Worm (Caenorhabditis elegans) whole organism, L4 larva: ENCODE results near the gene srh-16.

Experiments
- F10B5.3 ChIP-seq: sonication (generic microtip); optimal IDR thresholded peaks from 2 replicates; lab custom pipeline; 2016; ENCODE audit warnings: mild to moderate bottlenecking, missing genetic modification characterization, missing compliant biosample characterization
- F44E2.7 ChIP-seq: fragments of 200-800 bp; sonication (Bioruptor generic); IDR thresholded peaks from 2 replicates; pipeline ENCODE4 v2.1.2; 2022; ENCODE audit warnings: missing genetic modification characterization, missing compliant biosample characterization
- T20F7.1 ChIP-seq: fragments of 200-800 bp; sonication (Bioruptor generic); optimal IDR thresholded peaks from 2 replicates; lab custom pipeline; 2018; ENCODE audit warnings: mild to moderate bottlenecking, missing genetic modification characterization, missing compliant biosample characterization
- Y105C5A.15 ChIP-seq: fragments of 200-800 bp; sonication (Bioruptor generic); IDR thresholded peaks from 2 replicates; pipeline ENCODE4 v1.3.6; 2022; ENCODE audit warnings: missing genetic modification characterization, missing compliant biosample characterization
- Y48G9A.11 ChIP-seq: fragments of 200-800 bp; sonication (Bioruptor generic); IDR thresholded peaks from 2 replicates; pipeline ENCODE4 v1.3.6; 2022; ENCODE audit warnings: missing genetic modification reagents, missing genetic modification characterization, missing compliant biosample characterization
- aha-1 ChIP-seq: fragments of 150-350 bp; peaks from one replicate; lab custom pipeline; 2014; ENCODE audit warnings: missing biosample characterization, missing genetic modification characterization
- ama-1 ChIP-seq: fragments of 150-350 bp; optimal IDR thresholded peaks from 2 replicates; lab custom pipeline; 2014; ENCODE audit warnings: inconsistent platforms, mixed read lengths
- ceh-28 ChIP-seq: fragments of 150-350 bp; optimal IDR thresholded peaks from 2 replicates; lab custom pipeline; 2014; ENCODE audit warnings: missing biosample characterization, missing genetic modification reagents, missing genetic modification characterization
- ces-1 ChIP-seq: fragments of 150-350 bp; sonication (generic microtip); optimal IDR thresholded peaks from 4 replicates; lab custom pipeline; 2014; ENCODE audit warnings: missing biosample characterization, missing genetic modification reagents, missing genetic modification characterization
- ctbp-1 ChIP-seq: fragments of 200-800 bp; sonication (Bioruptor generic); IDR thresholded peaks from 2 replicates; pipeline ENCODE4 v1.3.6; 2022; ENCODE audit warnings: missing genetic modification reagents, missing genetic modification characterization, missing compliant biosample characterization
- dmd-9 ChIP-seq: fragments of 200-800 bp; sonication (Bioruptor generic); IDR thresholded peaks from 2 replicates; pipeline ENCODE4 v1.3.6; 2022; ENCODE audit warnings: missing genetic modification reagents, missing genetic modification characterization, missing compliant biosample characterization
- duxl-1 ChIP-seq: sonication (generic microtip); optimal IDR thresholded peaks from 2 replicates; lab custom pipeline; 2016; ENCODE audit warnings: mild to moderate bottlenecking, missing genetic modification characterization, moderate library complexity, missing compliant biosample characterization; ENCODE audit not compliant: poor library complexity
- fkh-10 ChIP-seq: fragments of 150-350 bp; optimal IDR thresholded peaks from 2 replicates; lab custom pipeline; 2014; ENCODE audit warnings: missing biosample characterization, missing genetic modification reagents, missing genetic modification characterization
- hlh-30 ChIP-seq: sonication (generic microtip); optimal IDR thresholded peaks from 2 replicates; lab custom pipeline; 2017; ENCODE audit warnings: antibody characterized with exemption, mild to moderate bottlenecking, missing genetic modification characterization, missing compliant biosample characterization; ENCODE audit not compliant: insufficient read depth
- hmg-1.1 ChIP-seq: fragments of 200-800 bp; sonication (Bioruptor generic); IDR thresholded peaks from 2 replicates; pipeline ENCODE4 v1.3.6; 2022; ENCODE audit warnings: missing genetic modification reagents, missing genetic modification characterization, missing compliant biosample characterization
- lim-7 ChIP-seq: fragments of 200-800 bp; sonication (Bioruptor generic); IDR thresholded peaks from 2 replicates; pipeline ENCODE4 v1.3.6; 2022; ENCODE audit warnings: missing genetic modification characterization, missing compliant biosample characterization
- lin-38 ChIP-seq: fragments of 200-800 bp; sonication (Bioruptor generic); IDR thresholded peaks from 2 replicates; pipeline ENCODE4 v1.3.6; 2022; ENCODE audit warnings: missing genetic modification reagents, missing genetic modification characterization, missing compliant biosample characterization
- lin-39 ChIP-seq: fragments of 150-350 bp; optimal IDR thresholded peaks from 2 replicates; lab custom pipeline; 2014; ENCODE audit warnings: missing biosample characterization, missing genetic modification reagents, missing genetic modification characterization
- lsy-2 ChIP-seq, 2 experiments: fragments of 150-350 bp in 1 of 2; sonication (generic microtip) in 1 of 2; optimal IDR thresholded peaks; 2 replicates each; lab custom pipeline; 2014 to 2017; ENCODE audit warnings: missing biosample characterization in 2 of 2, missing genetic modification characterization in 2 of 2
- mdl-1 ChIP-seq, 2 experiments: fragments of 150-350 bp in 1 of 2; sonication (generic microtip) in 1 of 2; optimal IDR thresholded peaks; 2 replicates each; lab custom pipeline; 2014 to 2017; ENCODE audit warnings: missing biosample characterization in 2 of 2, missing genetic modification characterization in 2 of 2
- mes-2 ChIP-seq: sonication (generic microtip); optimal IDR thresholded peaks from 2 replicates; lab custom pipeline; 2016; ENCODE audit warnings: missing genotype, mild to moderate bottlenecking, missing genetic modification characterization, missing compliant biosample characterization; ENCODE audit not compliant: poor library complexity, severe bottlenecking
- mxl-2 ChIP-seq: fragments of 200-800 bp; sonication (Bioruptor generic); conservative IDR thresholded peaks from 2 replicates; pipeline ENCODE4 v1.3.6; 2022; ENCODE audit warnings: missing genetic modification reagents, missing genetic modification characterization, missing compliant biosample characterization
- nhr-41 ChIP-seq: fragments of 200-800 bp; sonication (Bioruptor generic); IDR thresholded peaks from 2 replicates; pipeline ENCODE4 v1.3.6; 2022; ENCODE audit warnings: missing genetic modification reagents, missing genetic modification characterization, missing compliant biosample characterization
- nhr-77 ChIP-seq: fragments of 150-350 bp; optimal IDR thresholded peaks from 2 replicates; lab custom pipeline; 2014; ENCODE audit warnings: missing biosample characterization, missing genetic modification characterization
- pha-4 ChIP-seq, 2 experiments: fragments of 150-350 bp in 1 of 2; fragments of 200-800 bp in 1 of 2; sonication (Bioruptor generic) in 1 of 2; IDR thresholded peaks in 1 of 2; optimal IDR thresholded peaks in 1 of 2; 2 replicates each; pipeline versions ENCODE4 v1.3.6 to Lab custom; 2014 to 2022; ENCODE audit warnings: missing genetic modification characterization in 2 of 2, missing genetic modification reagents in 2 of 2, missing biosample characterization in 1 of 2, missing compliant biosample characterization in 1 of 2
- rbr-2 ChIP-seq: sonication (generic microtip); optimal IDR thresholded peaks from 2 replicates; lab custom pipeline; 2016; ENCODE audit warnings: missing genotype, missing genetic modification characterization, missing compliant biosample characterization
- saeg-2 ChIP-seq: fragments of 200-800 bp; sonication (Bioruptor generic); IDR thresholded peaks from 2 replicates; pipeline ENCODE4 v1.3.6; 2022; ENCODE audit warnings: missing genetic modification reagents, missing genetic modification characterization, missing compliant biosample characterization
- skn-1 ChIP-seq: fragments of 150-350 bp; optimal IDR thresholded peaks from 2 replicates; lab custom pipeline; 2014; ENCODE audit warnings: missing biosample characterization, missing genetic modification characterization
- snpc-1.2 ChIP-seq: fragments of 200-800 bp; sonication (Bioruptor generic); IDR thresholded peaks from 2 replicates; pipeline ENCODE4 v1.3.6; 2022; ENCODE audit warnings: missing genetic modification reagents, missing genetic modification characterization, missing compliant biosample characterization
- snpc-4 ChIP-seq: fragments of 150-350 bp; optimal IDR thresholded peaks from 2 replicates; lab custom pipeline; 2014; ENCODE audit warnings: missing biosample characterization, missing genetic modification characterization
- spr-3 ChIP-seq: fragments of 200-800 bp; sonication (Bioruptor generic); optimal IDR thresholded peaks from 2 replicates; lab custom pipeline; 2018; ENCODE audit warnings: mild to moderate bottlenecking, missing genetic modification characterization, missing compliant biosample characterization
- unc-62 ChIP-seq, 3 experiments: fragments of 150-350 bp in 1 of 3; sonication (generic microtip); optimal IDR thresholded peaks in 2 of 3; peaks in 1 of 3; 1 replicate in 1 of 3; 2 replicates in 2 of 3; lab custom pipeline; 2014 to 2017; ENCODE audit warnings: missing biosample characterization in 3 of 3, missing genetic modification characterization in 3 of 3, missing genetic modification reagents in 3 of 3, missing genotype in 1 of 3
- vab-7 ChIP-seq: fragments of 200-800 bp; sonication (Bioruptor generic); IDR thresholded peaks from 2 replicates; pipeline ENCODE4 v1.3.6; 2022; ENCODE audit warnings: missing genetic modification reagents, missing genetic modification characterization, missing compliant biosample characterization
- zag-1 ChIP-seq: fragments of 150-350 bp; optimal IDR thresholded peaks from 2 replicates; lab custom pipeline; 2014; ENCODE audit warnings: missing biosample characterization, missing genetic modification characterization
- ztf-11 ChIP-seq: fragments of 150-350 bp; optimal IDR thresholded peaks from 2 replicates; lab custom pipeline; 2014; ENCODE audit warnings: missing biosample characterization, missing genetic modification characterization
- ztf-7 ChIP-seq: fragments of 150-350 bp; optimal IDR thresholded peaks from 2 replicates; lab custom pipeline; 2014; ENCODE audit warnings: missing biosample characterization, missing genetic modification characterization

Gene srh-16

DNA sequence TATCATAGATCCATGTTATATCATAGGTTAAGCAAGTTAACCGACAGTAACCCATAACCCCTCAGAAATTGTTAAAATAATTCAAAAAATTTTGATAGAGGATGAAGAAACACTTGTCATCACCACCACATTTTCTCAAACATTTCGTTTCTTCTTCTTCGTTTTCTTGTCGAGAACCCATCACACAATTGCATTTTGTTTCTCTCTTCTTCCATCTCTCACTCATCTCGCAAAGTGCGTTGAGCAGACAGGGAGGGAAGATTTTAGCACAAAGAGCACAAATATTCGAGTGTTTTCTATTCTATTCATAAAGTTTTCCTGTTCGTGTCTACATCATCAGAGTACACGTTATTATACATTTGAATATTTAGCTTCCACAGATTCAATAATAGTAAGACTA, 22.8 kb downstream of the srh-16 start:
- TF ChIP-seq Y105C5A.15 (GFP tag; lab: Robert Waterston, UW) (no peak), hlh-30 (tag; lab: Kevin White, UChicago) (no peak), ceh-28 (no peak), ama-1 (lab: Kevin White, UChicago) (no peak), mdl-1 (tag; optimal IDR thresholded peaks at IDR 0.05; lab: Kevin White, UChicago) (no peak), T20F7.1 (GFP tag; lab: Kevin White, UChicago) (no peak), snpc-1.2 (GFP tag; lab: Robert Waterston, UW) (no peak), ztf-11 (tag; lab: Kevin White, UChicago) (no peak), duxl-1 (tag; lab: Kevin White, UChicago) (no peak), fkh-10 (GFP tag; lab: Kevin White, UChicago) (peak; percentile 50), Y48G9A.11 (GFP tag; lab: Robert Waterston, UW) (no peak), lsy-2 (tag; optimal IDR thresholded peaks at IDR 0.05; lab: Kevin White, UChicago) (peak in 1 of 2 experiments; percentile 34), unc-62 (GFP tag; optimal IDR thresholded peaks at IDR 0.05 in 1 of 2; lab: Kevin White, UChicago) (peak in 1 of 2 experiments; percentile 20), unc-62 (tag; optimal IDR thresholded peaks at IDR 0.05; lab: Kevin White, UChicago) (no peak), ces-1 (GFP tag; lab: Kevin White, UChicago) (peak; percentile 18), pha-4 (GFP tag; IDR thresholded peaks at IDR 0.05; lab: Robert Waterston, UW) (no peak), pha-4 (tag; optimal IDR thresholded peaks at IDR 0.05; lab: Kevin White, UChicago) (no peak), mes-2 (no peak), dmd-9 (GFP tag; lab: Robert Waterston, UW) (no peak), saeg-2 (GFP tag; lab: Robert Waterston, UW) (no peak), zag-1 (tag; lab: Kevin White, UChicago) (no peak), nhr-41 (GFP tag; lab: Robert Waterston, UW) (no peak), F44E2.7 (no peak), vab-7 (GFP tag; lab: Robert Waterston, UW) (no peak), rbr-2 (tag; lab: Kevin White, UChicago) (no peak), hmg-1.1 (no peak), spr-3 (GFP tag; lab: Kevin White, UChicago) (no peak), mxl-2 (GFP tag; lab: Robert Waterston, UW) (no peak), nhr-77 (tag; lab: Kevin White, UChicago) (no peak), lin-38 (GFP tag; lab: Robert Waterston, UW) (0 out of 2 replicates have a peak, but pooled peaks have one; percentile 23), ctbp-1 (no peak), lim-7 (GFP tag; lab: Robert Waterston, UW) (no peak), skn-1 (tag; lab: Kevin White, UChicago) (no peak)

- peak in 1 of 2 experiments; percentile 98 for TF ChIP-seq unc-62 (GFP tag; optimal IDR thresholded peaks at IDR 0.05 in 1 of 2; lab: Kevin White, UChicago)
- no peak for TF ChIP-seq unc-62 (tag; optimal IDR thresholded peaks at IDR 0.05; lab: Kevin White, UChicago)
- no peak for TF ChIP-seq F10B5.3 (tag; lab: Kevin White, UChicago)
- no peak for TF ChIP-seq lin-39 (tag; lab: Kevin White, UChicago)
- no peak for TF ChIP-seq ztf-7
- peak; percentile 49 for TF ChIP-seq aha-1
Measured at ce11 chrV:12316076-12316475, 24.4 kb downstream of the srh-16 start.

DNA sequence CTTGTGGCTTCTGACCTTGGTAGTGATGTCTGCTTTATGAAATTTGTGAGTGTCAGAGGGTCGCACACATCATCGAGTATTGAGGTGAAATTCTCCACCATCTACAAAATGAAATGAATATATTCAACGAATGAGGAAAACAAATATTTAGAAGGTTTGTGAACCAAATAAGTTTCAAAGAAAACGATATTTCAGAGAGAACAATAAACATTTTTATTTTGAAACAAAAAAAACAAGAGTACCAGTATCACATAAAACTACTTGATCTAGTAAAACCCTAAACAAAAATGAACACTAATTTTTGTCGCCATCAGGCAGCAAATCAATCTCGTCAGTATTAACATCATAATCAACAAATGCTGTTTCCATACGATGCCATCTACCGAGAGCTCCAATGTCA, 25.4 kb downstream of the srh-16 start, which contains the start of gene R04F11.3:
Gene R04F11.3 (minus strand): TSS at position 101 of the 400 bp plus-strand sequence.
- TF ChIP-seq snpc-4, result no peak
